In the genomic region with DNA sequence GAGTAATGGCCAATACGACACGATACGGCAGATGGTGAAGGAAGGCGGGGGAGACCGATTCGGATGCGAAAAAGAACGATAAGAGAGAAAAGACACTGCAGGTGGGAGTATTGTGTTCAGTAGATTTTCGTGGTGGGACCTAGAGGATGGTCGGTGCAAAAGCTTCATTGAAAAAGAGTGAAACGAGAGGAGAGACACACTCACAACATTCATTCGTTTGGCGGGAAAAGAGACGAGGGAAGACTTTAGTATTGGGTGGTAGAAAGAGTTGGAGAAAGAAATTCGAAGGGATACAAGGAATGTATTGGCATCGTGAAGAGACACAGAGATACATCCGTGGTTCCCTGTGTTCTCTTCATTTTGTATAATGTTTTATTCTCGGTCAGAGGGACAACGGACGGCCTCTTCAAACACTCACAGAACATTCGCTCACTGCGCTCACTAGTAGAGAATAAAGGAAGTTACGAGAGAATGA, we compare ENCODE assay signal across 1 worm cellular context.
TF ChIP-seq lines count a peak whose summit lies in the region.

No protein-coding gene starts in this region.

TF ChIP-seq in whole organism, L1 larva, 84 proteins besides CTCF, POLR2A, EP300 and RAD21 (continued from another document):
- TF ChIP-seq efl-1 (optimal IDR thresholded peaks at IDR 0.05; lab: Kevin White, UChicago), result peak; percentile 72 to 85
- TF ChIP-seq efl-1 (GFP tag; optimal IDR thresholded peaks at IDR 0.05 in 1 of 2; lab: Kevin White, UChicago), result peak; percentile 53 to 54
- TF ChIP-seq lir-3 (tag; optimal IDR thresholded peaks at IDR 0.05; lab: Kevin White, UChicago; ENCODE audit: poor library complexity), result peak; percentile 63
- peak; percentile 47 to 68 (median 55) for TF ChIP-seq dpl-1 (GFP tag; optimal IDR thresholded peaks at IDR 0.05; lab: Kevin White, UChicago)
- no peak for TF ChIP-seq hlh-17 (GFP tag; optimal IDR thresholded peaks at IDR 0.05; lab: Kevin White, UChicago; ENCODE audit: borderline replicate concordance)
- TF ChIP-seq lsy-2 (tag; optimal IDR thresholded peaks at IDR 0.05; lab: Kevin White, UChicago), result peak; percentile 74 to 93
- TF ChIP-seq elt-2 (tag; optimal IDR thresholded peaks at IDR 0.05; lab: Kevin White, UChicago), result peak; percentile 2
